Worm (Caenorhabditis elegans) whole organism, young adult: ENCODE data around the gene Y57G11B.8.

ENCODE experiments used
- F49E8.2 ChIP-seq: sonication (generic microtip); optimal IDR thresholded peaks from 3 replicates; lab custom pipeline; 2017; ENCODE audit warnings: missing genetic modification characterization, mild to moderate bottlenecking, missing compliant biosample characterization, antibody characterized with exemption, moderate library complexity; ENCODE audit not compliant: insufficient read depth
- ama-1 ChIP-seq, 3 experiments: fragments of 150-350 bp in 1 of 3; sonication (generic microtip) in 2 of 3; optimal IDR thresholded peaks; 2 replicates each; lab custom pipeline; 2014 to 2018; ENCODE audit warnings: missing biosample characterization in 2 of 3, missing genetic modification characterization in 2 of 3, missing genetic modification reagents in 2 of 3
- hmg-1.2 ChIP-seq: fragments of 200-800 bp; sonication (Bioruptor generic); IDR thresholded peaks from 2 replicates; pipeline ENCODE4 v1.3.6; 2022; ENCODE audit warnings: missing genetic modification reagents, missing genetic modification characterization, missing compliant biosample characterization
- mes-4 ChIP-seq: sonication (generic microtip); optimal IDR thresholded peaks from 2 replicates; lab custom pipeline; 2016; ENCODE audit warnings: missing genotype, missing genetic modification characterization, missing compliant biosample characterization
- nfyb-1 ChIP-seq: fragments of 200-800 bp; sonication (Bioruptor generic); IDR thresholded peaks from 2 replicates; pipeline ENCODE4 v1.3.6; 2022; ENCODE audit warnings: missing genetic modification reagents, missing genetic modification characterization, missing compliant biosample characterization
- rec-8 ChIP-seq, 2 experiments: sonication (generic microtip); optimal IDR thresholded peaks; 2 replicates each; lab custom pipeline; 2016; ENCODE audit warnings: mild to moderate bottlenecking in 2 of 2, missing genetic modification characterization in 2 of 2, missing genetic modification reagents in 2 of 2, missing genotype in 2 of 2, missing biosample characterization in 1 of 2, missing compliant biosample characterization in 1 of 2, moderate library complexity in 1 of 2

DNA sequence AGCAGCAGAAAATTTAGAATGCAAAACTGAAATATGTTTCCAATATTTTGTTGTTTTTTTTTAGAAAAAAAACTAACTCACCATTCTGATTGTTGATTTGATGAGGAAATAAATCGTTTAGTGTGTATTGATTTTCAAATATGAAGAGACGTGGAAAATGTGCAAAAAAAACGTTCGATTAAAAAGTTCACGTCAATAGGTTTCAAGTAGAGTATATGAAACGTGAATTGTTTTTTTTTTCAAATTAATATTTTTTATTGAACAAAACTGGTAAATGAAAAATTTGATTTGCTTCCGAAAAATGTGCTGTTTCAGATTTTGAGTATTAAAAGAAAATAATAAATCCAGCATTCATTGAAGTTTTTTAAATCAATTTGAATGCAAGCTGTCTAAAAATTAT is 2.4 kb upstream of the Y57G11B.8 start, which contains the start of gene irld-18:
- TF ChIP-seq ama-1 (optimal IDR thresholded peaks at IDR 0.05; lab: Kevin White, UChicago) (no peak), ama-1 (GFP tag; optimal IDR thresholded peaks at IDR 0.05; lab: Kevin White, UChicago) (no peak), nfyb-1 (GFP tag; lab: Robert Waterston, UW) (no peak), F49E8.2 (tag; lab: Kevin White, UChicago) (no peak), hmg-1.2 (GFP tag; lab: Robert Waterston, UW) (no peak), mes-4 (no peak), rec-8 (tag; optimal IDR thresholded peaks at IDR 0.05; lab: Kevin White, UChicago) (no peak)
